Worm (Caenorhabditis elegans): ENCODE results near the gene srx-136.

srx-136 gene

DNA sequence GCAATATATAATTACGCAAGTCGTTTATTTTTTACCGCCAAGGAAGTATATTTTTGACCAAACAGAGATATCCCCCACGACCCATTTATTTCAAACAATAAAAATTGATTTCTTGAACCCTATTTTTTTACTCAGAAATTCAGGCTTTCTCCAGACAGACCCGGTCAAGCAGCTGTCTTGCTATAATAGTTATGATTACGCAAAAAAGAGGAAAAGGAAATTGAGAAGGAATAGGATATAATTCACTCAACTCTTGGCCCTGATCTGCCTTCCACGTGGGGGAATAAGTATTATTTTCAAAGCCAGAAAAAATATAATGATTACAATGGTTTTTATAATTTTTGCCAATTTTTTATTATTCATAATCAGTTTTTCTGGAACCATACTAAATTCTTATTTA lies at the start of gene srx-136:
Gene srx-136, plus strand, starts transcription at position 301 of the 400 bp plus-strand sequence.
- TF ChIP-seq flh-1 (GFP tag; optimal IDR thresholded peaks at IDR 0.05) (no peak), unc-62 (GFP tag; optimal IDR thresholded peaks at IDR 0.05) (no peak), nhr-12 (tag; optimal IDR thresholded peaks at IDR 0.05) (no peak), ces-1 (GFP tag; optimal IDR thresholded peaks at IDR 0.05) (no peak), elt-1 (tag; optimal IDR thresholded peaks at IDR 0.05; ENCODE audit: borderline replicate concordance, insufficient read depth) (no peak), lin-13 (tag; optimal IDR thresholded peaks at IDR 0.05) (no peak), tbx-8 (GFP tag; optimal IDR thresholded peaks at IDR 0.05) (no peak), elt-3 (tag; optimal IDR thresholded peaks at IDR 0.05) (no peak), nhr-237 (tag; optimal IDR thresholded peaks at IDR 0.05) (no peak), unc-39 (tag; optimal IDR thresholded peaks at IDR 0.05) (no peak), M03D4.4 (tag; optimal IDR thresholded peaks at IDR 0.05) (no peak), ztf-11 (tag; optimal IDR thresholded peaks at IDR 0.05) (no peak), cnd-1 (tag; optimal IDR thresholded peaks at IDR 0.05) (no peak), zip-8 (tag; optimal IDR thresholded peaks at IDR 0.05) (no peak), ceh-43 (GFP tag; optimal IDR thresholded peaks at IDR 0.05) (no peak), bed-3 (GFP tag; optimal IDR thresholded peaks at IDR 0.05) (no peak), ham-2 (GFP tag; optimal IDR thresholded peaks at IDR 0.05) (no peak), sem-2 (GFP tag; optimal IDR thresholded peaks at IDR 0.05) (no peak)

DNA sequence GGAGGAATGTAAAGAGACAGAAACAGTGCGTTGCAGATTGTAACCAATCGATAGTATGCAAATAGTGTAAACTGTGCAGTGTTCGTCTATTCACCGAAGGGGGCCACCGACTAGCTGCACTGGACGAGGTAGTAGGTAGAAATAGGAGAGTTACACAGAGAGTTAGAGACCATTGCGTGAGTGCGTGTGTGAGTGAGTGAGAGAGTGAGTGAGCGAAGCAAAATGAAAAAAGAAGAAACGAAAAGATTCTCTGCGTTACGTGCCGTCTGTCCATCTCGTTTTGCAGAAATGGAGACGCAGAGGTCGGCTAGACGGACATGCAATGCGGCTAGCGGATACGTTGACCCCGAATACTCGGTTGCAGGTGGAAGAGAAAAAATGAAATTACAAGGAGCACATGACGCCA lies 48.8 kb upstream of the srx-136 start:
- no peak for TF ChIP-seq ceh-83 (GFP tag; optimal IDR thresholded peaks at IDR 0.05)
- peak; percentile 53 for TF ChIP-seq sptf-1 (tag; optimal IDR thresholded peaks at IDR 0.05)
- no peak for TF ChIP-seq sem-2 (GFP tag; optimal IDR thresholded peaks at IDR 0.05)
- TF ChIP-seq snpc-4 (tag; optimal IDR thresholded peaks at IDR 0.05), result no peak
- no peak for TF ChIP-seq flh-1 (GFP tag; optimal IDR thresholded peaks at IDR 0.05)
- no peak for TF ChIP-seq mab-5 (tag; optimal IDR thresholded peaks at IDR 0.05)
- TF ChIP-seq mls-2 (tag; optimal IDR thresholded peaks at IDR 0.05), result peak; percentile 75
- no peak for TF ChIP-seq nhr-12 (tag; optimal IDR thresholded peaks at IDR 0.05)
- no peak for TF ChIP-seq lin-32 (GFP tag; optimal IDR thresholded peaks at IDR 0.05)
- no peak for TF ChIP-seq elt-3 (tag; optimal IDR thresholded peaks at IDR 0.05)
- TF ChIP-seq zip-8 (tag; optimal IDR thresholded peaks at IDR 0.05), result peak; percentile 3
- peak; percentile 16 for TF ChIP-seq lsy-2 (tag; optimal IDR thresholded peaks at IDR 0.05)
- peak; percentile 64 for TF ChIP-seq pha-4 (tag; optimal IDR thresholded peaks at IDR 0.05)
- TF ChIP-seq unc-39 (tag; optimal IDR thresholded peaks at IDR 0.05), result no peak
- TF ChIP-seq ces-1 (GFP tag; optimal IDR thresholded peaks at IDR 0.05), result peak; percentile 43
- peak; percentile 74 for TF ChIP-seq mep-1 (tag; optimal IDR thresholded peaks at IDR 0.05)
- TF ChIP-seq bed-3 (GFP tag; optimal IDR thresholded peaks at IDR 0.05), result no peak
- peak; percentile 9 for TF ChIP-seq drap-1 (GFP tag; optimal IDR thresholded peaks at IDR 0.05)
- TF ChIP-seq nhr-2 (tag; optimal IDR thresholded peaks at IDR 0.05), result peak; percentile 76
- TF ChIP-seq lin-13 (tag; optimal IDR thresholded peaks at IDR 0.05), result peak; percentile 15
- peak; percentile 74 for TF ChIP-seq unc-120 (tag; optimal IDR thresholded peaks at IDR 0.05; ENCODE audit: poor library complexity, severe bottlenecking)
- peak; percentile 96 for TF ChIP-seq ham-2 (GFP tag; optimal IDR thresholded peaks at IDR 0.05)
- TF ChIP-seq blmp-1 (tag; optimal IDR thresholded peaks at IDR 0.05), result no peak
- peak; percentile 69 for TF ChIP-seq cnd-1 (tag; optimal IDR thresholded peaks at IDR 0.05)
- TF ChIP-seq hlh-1 (tag; optimal IDR thresholded peaks at IDR 0.05), result peak; percentile 80
- no peak for TF ChIP-seq nhr-76 (tag; optimal IDR thresholded peaks at IDR 0.05)
- peak; percentile 45 for TF ChIP-seq M03D4.4 (tag; optimal IDR thresholded peaks at IDR 0.05)
- TF ChIP-seq unc-62 (GFP tag; optimal IDR thresholded peaks at IDR 0.05), result peak; percentile 56
- peak; percentile 78 for TF ChIP-seq ceh-39 (tag; optimal IDR thresholded peaks at IDR 0.05)

DNA sequence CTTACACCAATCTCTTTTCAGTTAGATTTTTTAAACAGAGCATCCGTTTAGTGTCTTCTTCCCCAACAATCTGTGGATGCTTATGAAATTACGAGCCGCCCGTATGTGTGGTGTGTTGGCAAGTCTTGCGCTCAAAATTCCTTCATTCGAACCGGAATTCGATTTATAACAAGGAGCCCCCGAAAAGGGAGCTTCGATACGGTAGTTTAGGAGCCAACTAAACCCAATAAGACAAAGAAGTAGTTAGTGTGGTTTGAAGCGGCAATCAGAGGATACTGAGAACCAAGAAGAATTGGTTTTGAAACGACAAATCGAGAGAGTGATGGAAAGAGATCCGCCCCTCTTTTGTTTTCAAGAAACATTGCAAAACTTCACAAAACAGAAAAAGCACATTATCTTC lies 44.9 kb upstream of the srx-136 start:
- TF ChIP-seq ces-1 (GFP tag; optimal IDR thresholded peaks at IDR 0.05) (peak; percentile 89), lin-32 (GFP tag; optimal IDR thresholded peaks at IDR 0.05) (no peak)

ce11 chrV:13812931-13813330 lies 44.3 kb upstream of the srx-136 start, which contains the start of gene ceh-24:
Gene ceh-24 (plus strand): TSS chrV:13813231.
- TF ChIP-seq elt-3 (tag; optimal IDR thresholded peaks at IDR 0.05) (no peak), ztf-11 (tag; optimal IDR thresholded peaks at IDR 0.05) (no peak), unc-62 (GFP tag; optimal IDR thresholded peaks at IDR 0.05) (no peak), ces-1 (GFP tag; optimal IDR thresholded peaks at IDR 0.05) (no peak), sem-2 (GFP tag; optimal IDR thresholded peaks at IDR 0.05) (no peak), sptf-1 (tag; optimal IDR thresholded peaks at IDR 0.05) (no peak), nhr-28 (tag; optimal IDR thresholded peaks at IDR 0.05) (no peak), lsy-2 (tag; optimal IDR thresholded peaks at IDR 0.05) (no peak), nhr-76 (tag; optimal IDR thresholded peaks at IDR 0.05) (no peak), ham-2 (GFP tag; optimal IDR thresholded peaks at IDR 0.05) (no peak)

Data from whole organism, mixed stage, embryonic.